Worm (Caenorhabditis elegans): ENCODE measurements around the gene ZK1127.5.

ZK1127.5 gene

ce11 chrII:7042090-7042489, 8.4 kb upstream of the ZK1127.5 start (continued):
- peak; percentile 78; the same call in 1 of the 2 replicates for TF ChIP-seq madf-3 (GFP tag; IDR thresholded peaks at IDR 0.05)
- TF ChIP-seq pbrm-1 (GFP tag; IDR thresholded peaks at IDR 0.05) = 0 out of 2 replicates have a peak, but pooled peaks have one; percentile 23
- TF ChIP-seq Y56A3A.18 (GFP tag; IDR thresholded peaks at IDR 0.05) = peak; percentile 67; the same call in 1 of the 2 replicates
- TF ChIP-seq rpc-1 (optimal IDR thresholded peaks at IDR 0.05) = peak; percentile 39
- peak; percentile 63 for TF ChIP-seq rpc-1 (tag; optimal IDR thresholded peaks at IDR 0.05)
- TF ChIP-seq madf-6 (GFP tag; IDR thresholded peaks at IDR 0.05) = peak; percentile 80
- peak; percentile 54 for TF ChIP-seq B0261.1 (tag; optimal IDR thresholded peaks at IDR 0.05)
- TF ChIP-seq egl-44 (GFP tag; IDR thresholded peaks at IDR 0.05) = peak; percentile 88
- TF ChIP-seq tbp1 (GFP tag; optimal IDR thresholded peaks at IDR 0.05) = peak; percentile 81
- peak; percentile 89 for TF ChIP-seq ekl-4 (GFP tag; IDR thresholded peaks at IDR 0.05)
- peak; percentile 77; the same call in 1 of the 2 replicates for TF ChIP-seq ceh-40 (GFP tag; IDR thresholded peaks at IDR 0.05)
- TF ChIP-seq mcd-1 (GFP tag; IDR thresholded peaks at IDR 0.05) = peak; percentile 69
- peak; percentile 73; the same call in 1 of the 2 replicates for TF ChIP-seq Y53G8AR.9 (GFP tag; conservative IDR thresholded peaks at IDR 0.05)
- peak; percentile 93 for TF ChIP-seq lin-26 (GFP tag; IDR thresholded peaks at IDR 0.05)
- peak; percentile 68 for TF ChIP-seq dox-1 (GFP tag; IDR thresholded peaks at IDR 0.05)
- peak; percentile 52; the same call in 1 of the 2 replicates for TF ChIP-seq ceh-91 (GFP tag; IDR thresholded peaks at IDR 0.05)
- peak; percentile 33; the same call in 1 of the 2 replicates for TF ChIP-seq Y53F4B.3 (GFP tag; IDR thresholded peaks at IDR 0.05)
- peak; percentile 59; the same call in 1 of the 2 replicates for TF ChIP-seq sea-2 (GFP tag; IDR thresholded peaks at IDR 0.05)
- peak; percentile 4 for TF ChIP-seq ztf-18 (tag; optimal IDR thresholded peaks at IDR 0.05)
- 0 out of 2 replicates have a peak, but pooled peaks have one; percentile 53 for TF ChIP-seq F37B4.10 (GFP tag; IDR thresholded peaks at IDR 0.05)
- peak; percentile 77 for TF ChIP-seq D2030.7 (GFP tag; IDR thresholded peaks at IDR 0.05)
- peak; percentile 63; the same call in 1 of the 2 replicates for TF ChIP-seq B0019.2 (GFP tag; conservative IDR thresholded peaks at IDR 0.05)
- 0 out of 2 replicates have a peak, but pooled peaks have one; percentile 38 for TF ChIP-seq bed-2 (GFP tag; IDR thresholded peaks at IDR 0.05)

ce11 chrII:7049470-7049869, 1.0 kb upstream of the ZK1127.5 start:
- TF ChIP-seq Y67H2A.10 (GFP tag; conservative IDR thresholded peaks at IDR 0.05) (no peak), nhr-120 (GFP tag; IDR thresholded peaks at IDR 0.05) (no peak), rpc-1 (optimal IDR thresholded peaks at IDR 0.05) (no peak), rpc-1 (tag; optimal IDR thresholded peaks at IDR 0.05) (no peak), egrh-3 (GFP tag; IDR thresholded peaks at IDR 0.05) (peak; percentile 47; the same call in 1 of the 2 replicates), mcd-1 (GFP tag; IDR thresholded peaks at IDR 0.05) (0 out of 2 replicates have a peak, but pooled peaks have one; percentile 33), ama-1 (optimal IDR thresholded peaks at IDR 0.05) (no peak), ama-1 (GFP tag; optimal IDR thresholded peaks at IDR 0.05) (no peak), ekl-4 (GFP tag; IDR thresholded peaks at IDR 0.05) (no peak), him-1 (tag; optimal IDR thresholded peaks at IDR 0.05) (no peak), unc-130 (GFP tag; optimal IDR thresholded peaks at IDR 0.05) (no peak), madf-6 (GFP tag; IDR thresholded peaks at IDR 0.05) (0 out of 2 replicates have a peak, but pooled peaks have one; percentile 19), ztf-22 (GFP tag; optimal IDR thresholded peaks at IDR 0.05) (no peak), die-1 (tag; optimal IDR thresholded peaks at IDR 0.05) (peak; percentile 13), F52B5.7 (tag; optimal IDR thresholded peaks at IDR 0.05) (peak; percentile 27), dpff-1 (tag; optimal IDR thresholded peaks at IDR 0.05) (no peak), zfh-2 (GFP tag; conservative IDR thresholded peaks at IDR 0.05) (peak; percentile 77), ceh-100 (GFP tag; IDR thresholded peaks at IDR 0.05) (no peak), mxl-1 (tag; optimal IDR thresholded peaks at IDR 0.05) (no peak), attf-3 (GFP tag; conservative IDR thresholded peaks at IDR 0.05) (no peak)

DNA sequence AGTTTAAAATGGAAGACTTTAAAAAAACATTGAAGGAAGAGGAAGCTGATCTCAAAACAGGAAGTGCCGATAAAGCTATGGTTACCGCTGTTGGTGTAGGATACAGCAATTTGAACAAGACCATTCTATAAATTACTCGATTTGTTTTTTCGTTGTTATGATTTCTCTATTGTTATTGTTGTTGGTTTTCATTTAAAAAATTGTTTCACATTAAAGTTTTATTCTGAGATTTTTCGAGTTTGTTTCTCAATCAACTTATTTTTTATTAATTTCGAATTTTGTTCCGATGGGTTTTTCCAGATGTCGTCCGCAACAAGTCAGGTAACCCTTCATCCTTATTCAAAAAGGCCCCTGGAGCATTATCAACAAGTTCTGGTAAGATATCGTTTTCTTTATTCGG, 1.3 kb downstream of the ZK1127.5 start, which contains the start of gene ZK1127.12:
ZK1127.12 (plus strand) TSS at position 301 of the 400 bp plus-strand sequence.
- TF ChIP-seq F57A8.1 (GFP tag; optimal IDR thresholded peaks at IDR 0.05) (no peak), xnd-1 (tag; optimal IDR thresholded peaks at IDR 0.05) (no peak), F39B2.1 (GFP tag; IDR thresholded peaks at IDR 0.05) (no peak), lin-40 (tag; optimal IDR thresholded peaks at IDR 0.05) (no peak), efl-1 (GFP tag; optimal IDR thresholded peaks at IDR 0.05) (no peak), lsl-1 (GFP tag; optimal IDR thresholded peaks at IDR 0.05) (no peak), hmg-1.2 (GFP tag; IDR thresholded peaks at IDR 0.05) (no peak), sea-2 (GFP tag; IDR thresholded peaks at IDR 0.05) (no peak), ZK185.1 (tag; optimal IDR thresholded peaks at IDR 0.05; ENCODE audit: poor library complexity, severe bottlenecking) (no peak), K11D2.4 (GFP tag; IDR thresholded peaks at IDR 0.05) (no peak), madf-10 (tag; optimal IDR thresholded peaks at IDR 0.05) (no peak), aptf-3 (GFP tag; IDR thresholded peaks at IDR 0.05) (no peak)
